Fruit fly (Drosophila melanogaster): ENCODE data around the gene Snx6.

Snx6 gene

DNA sequence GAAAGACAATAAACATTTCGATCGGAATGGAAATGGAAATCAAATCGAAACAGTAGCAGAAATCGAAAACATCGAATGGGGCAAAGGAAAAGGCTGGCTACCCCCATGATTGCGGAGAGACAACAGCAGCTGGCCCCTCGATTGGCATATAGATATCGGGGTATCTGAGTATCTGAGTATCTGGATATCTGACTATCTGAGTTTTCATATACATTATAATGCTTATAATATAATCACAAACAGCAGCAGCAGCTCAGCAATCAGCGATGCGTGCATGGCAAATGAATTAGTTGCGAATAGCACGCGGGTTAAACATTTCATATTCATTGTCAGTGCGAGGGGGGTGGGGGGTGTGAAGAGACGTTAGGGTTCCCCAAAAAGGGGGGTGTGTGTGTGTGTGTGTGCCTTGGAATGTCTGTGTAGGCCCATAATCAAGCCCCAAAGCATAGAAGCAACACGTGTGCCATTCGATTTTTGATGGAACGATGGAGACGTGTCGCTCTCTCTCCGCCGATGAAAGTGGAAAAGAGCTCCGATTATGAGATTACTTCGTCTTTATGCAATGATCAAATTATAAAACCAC, 49.9 kb downstream of the Snx6 start:
- TF ChIP-seq Myc (optimal IDR thresholded peaks at IDR 0.05) (no peak), ey (GFP tag; optimal IDR thresholded peaks at IDR 0.05) (no peak), Hr78 (GFP tag; optimal IDR thresholded peaks at IDR 0.05) (no peak), Hnf4 (GFP tag; optimal IDR thresholded peaks at IDR 0.05) (no peak), lola (GFP tag; optimal IDR thresholded peaks at IDR 0.05) (no peak), Dfd (GFP tag; optimal IDR thresholded peaks at IDR 0.05) (no peak), OdsH (GFP tag; optimal IDR thresholded peaks at IDR 0.05) (no peak), Jra (GFP tag; optimal IDR thresholded peaks at IDR 0.05) (no peak), br (GFP tag; optimal IDR thresholded peaks at IDR 0.05) (no peak), Abd-B (GFP tag; optimal IDR thresholded peaks at IDR 0.05) (no peak), rgr (GFP tag; optimal IDR thresholded peaks at IDR 0.05) (no peak), Mio (GFP tag; optimal IDR thresholded peaks at IDR 0.05) (no peak), GATAd (GFP tag; optimal IDR thresholded peaks at IDR 0.05) (no peak), woc (GFP tag; optimal IDR thresholded peaks at IDR 0.05) (no peak), usp (GFP tag; optimal IDR thresholded peaks at IDR 0.05) (no peak), dmrt93B (GFP tag; optimal IDR thresholded peaks at IDR 0.05) (no peak)

dm6 chr2L:8168075-8168474, 52.5 kb downstream of the Snx6 start:
- TF ChIP-seq lola (GFP tag; optimal IDR thresholded peaks at IDR 0.05) (no peak), brk (GFP tag; optimal IDR thresholded peaks at IDR 0.05) (no peak), Jra (GFP tag; optimal IDR thresholded peaks at IDR 0.05) (no peak), rgr (GFP tag; optimal IDR thresholded peaks at IDR 0.05) (no peak), psq (GFP tag; optimal IDR thresholded peaks at IDR 0.05) (no peak)

Data from whole organism, wandering third instar larva.